Worm (Caenorhabditis elegans) whole organism, young adult: Measurements from ENCODE around the gene K05F1.6.

Source experiments
- dox-1 ChIP-seq: fragments of 200-800 bp; sonication (Bioruptor generic); IDR thresholded peaks from 2 replicates; pipeline ENCODE4 v1.3.6; 2022; ENCODE audit warnings: missing genetic modification reagents, missing genetic modification characterization, missing compliant biosample characterization
- lsl-1 ChIP-seq: fragments of 200-800 bp; sonication (Bioruptor generic); optimal IDR thresholded peaks from 2 replicates; lab custom pipeline; 2018; ENCODE audit warnings: mild to moderate bottlenecking, missing genetic modification characterization, moderate library complexity, missing compliant biosample characterization
- madf-8 ChIP-seq: fragments of 200-800 bp; sonication (Bioruptor generic); conservative IDR thresholded peaks from 2 replicates; pipeline ENCODE4 v1.3.6; 2022; ENCODE audit warnings: missing genetic modification reagents, missing genetic modification characterization, missing compliant biosample characterization
- nhr-90 ChIP-seq: sonication (generic microtip); optimal IDR thresholded peaks from 2 replicates; lab custom pipeline; 2016; ENCODE audit warnings: missing genotype, mild to moderate bottlenecking, missing genetic modification characterization, missing compliant biosample characterization
- pbrm-1 ChIP-seq: fragments of 200-800 bp; sonication (Bioruptor generic); IDR thresholded peaks from 2 replicates; pipeline ENCODE4 v1.3.6; 2022; ENCODE audit warnings: missing genetic modification reagents, missing genetic modification characterization, missing compliant biosample characterization
- pha-4 ChIP-seq: fragments of 150-350 bp; sonication (generic microtip); optimal IDR thresholded peaks from 2 replicates; lab custom pipeline; 2014; ENCODE audit warnings: missing biosample characterization, missing genetic modification reagents, missing genetic modification characterization

- TF ChIP-seq lsl-1 (GFP tag; lab: Kevin White, UChicago) (no peak), nhr-90 (tag; lab: Kevin White, UChicago) (no peak), pha-4 (no peak), madf-8 (GFP tag; lab: Robert Waterston, UW) (no peak), pbrm-1 (GFP tag; lab: Robert Waterston, UW) (no peak), dox-1 (GFP tag; lab: Robert Waterston, UW) (no peak)
These were observed 46.6 kb upstream of the K05F1.6 start for ce11 chrII:5735744-5736143.
